Fruit fly (Drosophila melanogaster) whole organism, pupa: ENCODE data around the gene SoxN.

Experiments
- CG10348 ChIP-seq: fragments of 200-800 bp; sonication (Bioruptor generic); IDR thresholded peaks from 2 replicates; pipeline ENCODE4 v1.3.6; 2022; ENCODE audit warnings: missing biosample characterization, missing genetic modification characterization
- CG12605 ChIP-seq: fragments of 200-800 bp; sonication (Bioruptor generic); IDR thresholded peaks from 2 replicates; pipeline ENCODE4 v1.3.6; 2022; ENCODE audit warnings: missing biosample characterization, missing genetic modification characterization
- CG13204 ChIP-seq: fragments of 200-800 bp; sonication (Bioruptor generic); optimal IDR thresholded peaks from 2 replicates; lab custom pipeline; 2018; ENCODE audit warnings: missing biosample characterization, mild to moderate bottlenecking, missing genetic modification characterization, moderate library complexity
- CG14655 ChIP-seq: fragments of 200-800 bp; sonication (Bioruptor generic); optimal IDR thresholded peaks from 3 replicates; lab custom pipeline; 2017; ENCODE audit warnings: mild to moderate bottlenecking, missing biosample characterization, missing genetic modification reagents, missing genetic modification characterization
- CG15710 ChIP-seq: fragments of 200-800 bp; sonication (Bioruptor generic); optimal IDR thresholded peaks from 2 replicates; lab custom pipeline; 2018; ENCODE audit warnings: missing biosample characterization, mild to moderate bottlenecking, missing genetic modification characterization, moderate library complexity
- CG17806 ChIP-seq: fragments of 200-800 bp; sonication (Bioruptor generic); optimal IDR thresholded peaks from 2 replicates; lab custom pipeline; 2018; ENCODE audit warnings: missing biosample characterization, mild to moderate bottlenecking, missing genetic modification characterization, moderate library complexity
- CG32121 ChIP-seq: fragments of 200-800 bp; sonication (Bioruptor generic); IDR thresholded peaks from 2 replicates; pipeline ENCODE4 v1.3.6; 2022; ENCODE audit warnings: missing biosample characterization, missing genetic modification characterization
- CG34367 ChIP-seq: fragments of 200-800 bp; sonication (Bioruptor generic); optimal IDR thresholded peaks from 2 replicates; lab custom pipeline; 2018; ENCODE audit warnings: missing biosample characterization, mild to moderate bottlenecking, missing genetic modification characterization
- CG4496 ChIP-seq: fragments of 200-800 bp; sonication (Bioruptor generic); IDR thresholded peaks from 3 replicates; pipeline ENCODE4 v1.3.6; 2022; ENCODE audit warnings: missing biosample characterization, missing genetic modification characterization
- CG8159 ChIP-seq: fragments of 200-800 bp; sonication (Bioruptor generic); optimal IDR thresholded peaks from 3 replicates; lab custom pipeline; 2018; ENCODE audit warnings: missing biosample characterization, mild to moderate bottlenecking, missing genetic modification characterization, moderate library complexity
- CG8301 ChIP-seq: fragments of 200-800 bp; sonication (Bioruptor generic); optimal IDR thresholded peaks from 2 replicates; lab custom pipeline; 2018; ENCODE audit warnings: missing biosample characterization, mild to moderate bottlenecking, missing genetic modification characterization
- CG9948 ChIP-seq: fragments of 200-800 bp; sonication (Bioruptor generic); optimal IDR thresholded peaks from 2 replicates; lab custom pipeline; 2018; ENCODE audit warnings: missing biosample characterization, mild to moderate bottlenecking, missing genetic modification characterization, moderate library complexity
- D1 ChIP-seq: fragments of 200-800 bp; sonication (Bioruptor generic); optimal IDR thresholded peaks from 2 replicates; lab custom pipeline; 2018; ENCODE audit warnings: missing biosample characterization, mild to moderate bottlenecking, missing genetic modification characterization, moderate library complexity
- EcR ChIP-seq: fragments of 200-800 bp; sonication (Bioruptor generic); optimal IDR thresholded peaks from 3 replicates; lab custom pipeline; 2019; ENCODE audit warnings: missing biosample characterization, missing genetic modification characterization, mild to moderate bottlenecking, moderate library complexity, missing genetic modification reagents
- Ets98B ChIP-seq: fragments of 200-800 bp; sonication (Bioruptor generic); IDR thresholded peaks from 2 replicates; pipeline ENCODE4 v1.3.6; 2022; ENCODE audit warnings: missing biosample characterization, missing genetic modification characterization
- Pif1A ChIP-seq: fragments of 200-800 bp; sonication (Bioruptor generic); optimal IDR thresholded peaks from 3 replicates; lab custom pipeline; 2016; ENCODE audit warnings: missing biosample characterization, missing genetic modification characterization
- Pif1B ChIP-seq: fragments of 200-800 bp; sonication (Bioruptor generic); optimal IDR thresholded peaks from 3 replicates; lab custom pipeline; 2016; ENCODE audit warnings: missing biosample characterization, missing genetic modification characterization
- Snoo ChIP-seq: fragments of 200-800 bp; sonication (Bioruptor generic); optimal IDR thresholded peaks from 3 replicates; lab custom pipeline; 2017; ENCODE audit warnings: missing biosample characterization, mild to moderate bottlenecking, missing genetic modification characterization, inconsistent platforms
- fd96Ca ChIP-seq: fragments of 200-800 bp; sonication (Bioruptor generic); IDR thresholded peaks from 3 replicates; pipeline ENCODE4 v1.3.6; 2022; ENCODE audit warnings: missing biosample characterization, missing genetic modification characterization
- gl ChIP-seq: fragments of 200-800 bp; sonication (Bioruptor generic); optimal IDR thresholded peaks from 2 replicates; lab custom pipeline; 2018; ENCODE audit warnings: missing biosample characterization, mild to moderate bottlenecking, missing genetic modification characterization
- rn ChIP-seq: fragments of 200-800 bp; sonication (Bioruptor generic); IDR thresholded peaks from 2 replicates; pipeline ENCODE4 v1.3.6; 2022; ENCODE audit warnings: missing biosample characterization, missing genetic modification characterization

The SoxN gene

DNA sequence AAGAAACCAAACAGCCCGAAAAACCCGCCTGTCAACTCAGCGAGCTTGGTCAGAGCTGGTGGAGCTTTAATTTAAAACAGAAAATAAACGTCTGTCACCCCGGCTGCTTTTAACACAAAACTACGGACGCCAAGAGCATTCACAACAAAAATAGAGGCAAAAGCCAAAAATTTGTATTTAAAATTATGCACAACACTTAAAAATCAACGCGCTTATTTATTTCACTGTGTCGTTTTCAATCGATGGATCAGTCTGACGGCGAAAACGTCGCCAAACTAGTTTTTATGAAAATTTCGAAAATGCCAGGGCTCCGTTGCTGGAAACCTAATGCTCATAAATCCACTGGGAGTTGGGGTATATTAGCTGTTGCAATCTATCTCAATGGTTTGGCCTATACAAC, 15.3 kb downstream of the SoxN start:
- TF ChIP-seq D1 (tag; lab: Kevin White, UChicago) = no peak
- no peak for TF ChIP-seq Snoo (tag; lab: Kevin White, UChicago)
- no peak for TF ChIP-seq CG12605
- no peak for TF ChIP-seq CG9948 (tag; lab: Kevin White, UChicago)
- no peak for TF ChIP-seq CG14655
- no peak for TF ChIP-seq CG8159 (tag; lab: Kevin White, UChicago)
- TF ChIP-seq Ets98B (GFP tag; lab: Robert Waterston, UW) = no peak
- no peak for TF ChIP-seq CG32121 (GFP tag; lab: Robert Waterston, UW)
- no peak for TF ChIP-seq CG4496 (GFP tag; lab: Robert Waterston, UW)

DNA sequence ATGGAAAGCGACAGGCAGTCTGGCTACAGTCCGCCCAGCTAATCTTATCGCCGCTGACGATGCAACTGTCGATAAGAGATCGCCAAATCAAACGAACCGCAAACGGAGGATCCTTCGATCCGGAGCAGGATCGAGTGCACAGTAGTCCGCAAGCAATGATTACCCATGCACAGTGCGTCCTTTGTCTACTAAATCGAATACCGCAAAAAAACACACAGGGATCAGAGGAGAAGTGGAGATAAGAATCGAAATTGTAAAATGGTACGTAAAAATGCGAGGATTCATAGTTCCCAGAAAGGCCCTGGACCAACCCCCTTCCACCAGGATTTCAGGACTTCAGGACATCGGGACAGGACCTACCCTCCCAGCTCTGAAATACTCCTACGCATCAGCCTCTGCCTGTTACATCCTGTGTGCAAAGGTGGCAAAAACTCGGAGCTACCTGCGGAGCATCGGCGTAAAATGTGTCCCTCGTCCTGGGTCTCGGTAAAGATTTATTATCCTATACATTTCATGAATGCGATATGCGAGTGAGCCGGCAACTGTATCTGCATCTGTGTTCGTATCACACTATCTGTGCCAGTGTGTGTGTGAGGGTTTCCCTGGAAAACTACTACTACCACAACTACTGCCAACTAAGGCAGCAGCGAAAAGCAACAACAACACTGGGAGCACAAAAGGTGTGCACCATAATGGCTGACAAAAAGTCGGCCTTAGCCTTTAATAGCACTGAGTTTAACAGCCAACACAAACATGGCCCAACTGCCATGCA, 16.2 kb downstream of the SoxN start:
- TF ChIP-seq CG9948 (tag; lab: Kevin White, UChicago) = no peak
- no peak for TF ChIP-seq CG15710 (tag; lab: Kevin White, UChicago)
- no peak for TF ChIP-seq Pif1B
- TF ChIP-seq CG10348 = no peak

DNA sequence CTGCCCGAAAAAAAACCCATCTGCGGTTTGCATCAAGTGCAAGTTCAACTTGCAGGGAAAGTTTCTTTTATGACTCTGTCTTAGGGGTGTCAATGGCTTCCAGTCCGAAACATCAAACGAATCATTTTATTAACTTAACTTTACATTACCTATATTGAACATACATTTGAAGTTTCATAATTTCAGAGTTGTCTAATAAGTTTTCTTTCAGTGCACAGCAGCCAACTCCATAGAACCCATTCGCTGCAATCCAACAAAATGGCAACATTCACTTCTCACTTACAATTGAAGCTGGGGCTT, 16.8 kb downstream of the SoxN start:
- TF ChIP-seq rn (GFP tag; lab: Robert Waterston, UW) (no peak), CG9948 (tag; lab: Kevin White, UChicago) (peak; percentile 37), CG14655 (peak; percentile 43), CG34367 (tag; lab: Kevin White, UChicago) (no peak), CG17806 (tag; lab: Kevin White, UChicago) (peak; percentile 26), CG8159 (tag; lab: Kevin White, UChicago) (peak; percentile 22), Ets98B (GFP tag; lab: Robert Waterston, UW) (no peak), CG32121 (GFP tag; lab: Robert Waterston, UW) (no peak), EcR (GFP tag; lab: Kevin White, UChicago) (no peak), Pif1A (GFP tag; lab: Kevin White, UChicago) (peak; percentile 6), CG8301 (tag; lab: Kevin White, UChicago) (peak; percentile 15)

DNA sequence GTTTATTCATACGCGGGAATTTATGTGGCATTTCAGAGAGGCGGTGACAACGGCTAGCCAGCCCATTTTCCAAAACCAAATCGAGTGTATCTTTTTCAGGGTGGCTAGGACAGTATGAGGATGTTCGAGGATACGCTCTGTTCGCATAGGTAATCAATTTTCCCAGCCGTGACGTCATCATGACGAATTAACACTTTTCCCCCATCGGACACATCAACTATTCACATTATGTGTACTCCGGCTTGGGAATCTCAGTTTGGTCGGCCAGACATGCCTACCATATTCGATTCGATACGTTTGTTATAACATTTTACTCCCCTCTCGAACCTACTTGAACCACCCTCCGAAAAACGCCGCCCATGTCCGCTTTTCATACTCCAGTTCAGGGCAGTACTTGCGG, 18.1 kb downstream of the SoxN start:
- TF ChIP-seq Ets98B (GFP tag; lab: Robert Waterston, UW) (no peak), CG32121 (GFP tag; lab: Robert Waterston, UW) (no peak), D1 (tag; lab: Kevin White, UChicago) (no peak)

DNA sequence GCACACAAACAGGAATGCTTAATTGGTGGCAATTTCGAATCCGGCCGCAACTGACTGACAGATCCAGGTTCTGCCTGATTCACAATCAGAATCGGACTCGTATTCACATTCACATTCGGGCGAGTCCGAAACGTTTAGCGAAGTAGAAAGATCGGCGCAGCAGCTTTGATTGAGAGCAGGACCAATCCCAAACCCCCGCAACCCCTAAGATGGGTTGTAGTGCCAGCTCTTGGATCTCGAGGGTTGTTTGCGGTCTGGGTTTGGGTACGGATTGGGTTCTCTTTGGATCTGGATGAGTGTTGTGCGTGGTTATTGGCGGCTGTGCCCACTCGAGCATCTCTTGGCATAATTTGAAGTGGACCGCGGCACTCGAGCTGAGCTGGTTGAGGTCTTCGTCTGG, 19.2 kb downstream of the SoxN start:
- TF ChIP-seq Snoo (tag; lab: Kevin White, UChicago) (no peak), CG34367 (tag; lab: Kevin White, UChicago) (no peak), Pif1A (GFP tag; lab: Kevin White, UChicago) (no peak), CG4496 (GFP tag; lab: Robert Waterston, UW) (no peak), fd96Ca (GFP tag; lab: Robert Waterston, UW) (no peak), CG8159 (tag; lab: Kevin White, UChicago) (no peak), D1 (tag; lab: Kevin White, UChicago) (no peak), CG12605 (no peak)

DNA sequence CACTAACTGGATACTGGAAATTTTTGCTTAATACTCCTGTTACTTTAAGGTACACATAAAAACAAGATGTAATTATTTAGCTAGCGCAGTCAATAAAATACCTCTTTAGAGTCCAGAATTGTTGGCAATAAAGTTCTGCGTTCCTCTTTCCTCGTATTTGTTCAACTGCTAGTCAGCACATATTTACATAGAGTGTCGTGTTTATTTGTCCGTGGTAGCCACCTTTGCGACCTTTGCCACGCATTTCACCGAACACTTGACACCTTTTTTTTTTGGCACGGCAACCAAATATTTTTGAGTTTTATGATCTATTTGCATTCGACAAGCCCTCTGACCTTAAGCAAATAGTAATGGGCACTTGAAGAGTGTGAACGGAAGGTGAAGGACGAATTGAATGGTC, 20.5 kb downstream of the SoxN start:
- TF ChIP-seq CG14655 = no peak
- no peak for TF ChIP-seq rn (GFP tag; lab: Robert Waterston, UW)
- TF ChIP-seq gl (tag; lab: Kevin White, UChicago) = no peak
- TF ChIP-seq EcR (GFP tag; lab: Kevin White, UChicago) = no peak
- no peak for TF ChIP-seq D1 (tag; lab: Kevin White, UChicago)
- TF ChIP-seq CG10348 = no peak
- TF ChIP-seq CG8159 (tag; lab: Kevin White, UChicago) = no peak
- TF ChIP-seq CG8301 (tag; lab: Kevin White, UChicago) = no peak
- no peak for TF ChIP-seq CG32121 (GFP tag; lab: Robert Waterston, UW)
- no peak for TF ChIP-seq CG13204 (GFP tag; lab: Kevin White, UChicago)
- TF ChIP-seq fd96Ca (GFP tag; lab: Robert Waterston, UW) = no peak
- no peak for TF ChIP-seq CG9948 (tag; lab: Kevin White, UChicago)
- no peak for TF ChIP-seq CG15710 (tag; lab: Kevin White, UChicago)
- no peak for TF ChIP-seq CG12605

DNA sequence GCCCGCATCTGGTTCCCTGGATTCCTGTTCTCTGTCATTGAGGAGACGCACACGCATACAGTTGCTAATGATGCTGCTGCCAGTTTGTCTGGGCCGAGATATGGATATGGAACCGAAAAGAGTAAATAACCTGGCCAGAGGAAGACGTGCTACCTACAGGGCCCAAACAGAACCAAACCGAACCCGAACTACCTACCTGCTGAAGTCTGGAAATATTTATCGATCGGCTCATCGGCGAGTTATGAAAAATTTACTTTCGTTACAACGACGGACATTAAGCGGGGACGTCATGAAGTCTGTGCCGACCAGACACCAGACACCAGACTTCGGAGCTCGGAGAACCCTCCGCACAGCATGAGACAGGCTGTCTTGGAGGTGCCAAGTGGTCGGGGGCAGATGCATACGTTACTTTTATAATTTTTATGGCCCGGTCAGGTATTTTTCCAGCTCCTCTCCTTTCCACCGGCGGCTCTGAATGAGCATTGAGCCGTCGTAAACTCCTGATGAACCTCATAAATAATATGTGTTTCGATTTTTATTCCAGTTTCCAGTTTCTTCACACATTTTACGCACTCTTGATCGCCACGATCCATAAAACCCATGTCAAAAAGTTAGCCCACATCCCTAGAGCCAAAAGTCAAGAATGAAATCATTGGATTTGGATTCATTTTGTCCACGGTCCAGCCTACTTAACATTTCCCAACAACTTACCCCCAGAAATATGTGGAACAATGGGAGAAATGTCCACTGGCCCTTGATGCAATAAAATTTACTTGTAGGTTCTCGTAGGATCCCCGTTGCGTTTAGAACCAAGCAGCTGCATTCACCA, 21.5 kb downstream of the SoxN start:
- no peak for TF ChIP-seq D1 (tag; lab: Kevin White, UChicago)
- TF ChIP-seq Snoo (tag; lab: Kevin White, UChicago) = peak; percentile 90
- TF ChIP-seq EcR (GFP tag; lab: Kevin White, UChicago) = peak; percentile 81
- TF ChIP-seq, all 21 proteins: peak for 2
